Worm (Caenorhabditis elegans): ENCODE measurements around the gene ZK666.12.

The ZK666.12 gene

ce11 chrII:10541923-10542486 is 46.0 kb downstream of the ZK666.12 start, which contains the start of gene pro-1 (continued):
- TF ChIP-seq nhr-85 (tag) (peak; percentile 84), lin-13 (GFP tag; optimal IDR thresholded peaks at IDR 0.05) (peak; percentile 77), sox-4 (tag; optimal IDR thresholded peaks at IDR 0.05) (no peak), nhr-71 (tag; optimal IDR thresholded peaks at IDR 0.05) (peak; percentile 89), swsn-7 (tag; optimal IDR thresholded peaks at IDR 0.05) (peak; percentile 70), Y116A8C.19 (tag; optimal IDR thresholded peaks at IDR 0.05; ENCODE audit: borderline replicate concordance) (no peak), fos-1 (tag; optimal IDR thresholded peaks at IDR 0.05) (no peak), sup-37 (GFP tag; optimal IDR thresholded peaks at IDR 0.05) (no peak), mab-9 (GFP tag; IDR thresholded peaks at IDR 0.05) (peak; percentile 37), blmp-1 (tag; optimal IDR thresholded peaks at IDR 0.05) (peak; percentile 64), sptf-1 (tag; optimal IDR thresholded peaks at IDR 0.05) (no peak), unc-130 (tag; optimal IDR thresholded peaks at IDR 0.05) (peak; percentile 62), ceh-8 (GFP tag; optimal IDR thresholded peaks at IDR 0.05) (no peak), nhr-84 (tag; optimal IDR thresholded peaks at IDR 0.05) (no peak), alr-1 (tag; optimal IDR thresholded peaks at IDR 0.05; ENCODE audit: borderline replicate concordance) (no peak), aha-1 (tag; optimal IDR thresholded peaks at IDR 0.05) (no peak), hpl-2 (GFP tag; optimal IDR thresholded peaks at IDR 0.05) (no peak), lsy-2 (tag; optimal IDR thresholded peaks at IDR 0.05) (peak; percentile 82), snpc-4 (tag; optimal IDR thresholded peaks at IDR 0.05) (peak; percentile 25), snu-23 (GFP tag; optimal IDR thresholded peaks at IDR 0.05) (peak; percentile 84), unc-30 (tag; optimal IDR thresholded peaks at IDR 0.05) (no peak), nhr-28 (tag; optimal IDR thresholded peaks at IDR 0.05) (no peak), unc-62 (GFP tag; optimal IDR thresholded peaks at IDR 0.05) (no peak), ceh-82 (tag; optimal IDR thresholded peaks at IDR 0.05) (peak in 2 of 3 experiments; percentile 27 to 67), egl-13 (tag; optimal IDR thresholded peaks at IDR 0.05) (peak; percentile 3), nhr-12 (tag; optimal IDR thresholded peaks at IDR 0.05) (no peak), vab-15 (tag; optimal IDR thresholded peaks at IDR 0.05) (no peak), fkh-4 (tag; optimal IDR thresholded peaks at IDR 0.05; ENCODE audit: borderline replicate concordance) (peak; percentile 4), nhr-237 (tag; optimal IDR thresholded peaks at IDR 0.05) (no peak), ceh-63 (GFP tag; optimal IDR thresholded peaks at IDR 0.05) (no peak), irx-1 (tag; optimal IDR thresholded peaks at IDR 0.05) (peak; percentile 80), unc-86 (tag; optimal IDR thresholded peaks at IDR 0.05) (peak; percentile 60), ama-1 (optimal IDR thresholded peaks at IDR 0.05) (peak; percentile 98), lir-3 (tag; optimal IDR thresholded peaks at IDR 0.05; ENCODE audit: poor library complexity) (peak; percentile 28), elt-2 (tag; optimal IDR thresholded peaks at IDR 0.05) (peak; percentile 50), unc-98 (GFP tag; IDR thresholded peaks at IDR 0.05) (0 out of 2 replicates have a peak, but pooled peaks have one; percentile 4), pqm-1 (tag; optimal IDR thresholded peaks at IDR 0.05) (no peak), ces-1 (GFP tag; optimal IDR thresholded peaks at IDR 0.05) (no peak), pag-3 (tag; optimal IDR thresholded peaks at IDR 0.05; ENCODE audit: borderline replicate concordance, insufficient read depth) (peak; percentile 48), mdl-1 (tag; optimal IDR thresholded peaks at IDR 0.05) (peak in 1 of 2 experiments; percentile 67), zag-1 (tag; optimal IDR thresholded peaks at IDR 0.05) (no peak)

ce11 chrII:10542654-10543456 is 46.8 kb downstream of the ZK666.12 start:
- TF ChIP-seq snpc-4 (tag; optimal IDR thresholded peaks at IDR 0.05) (no peak), efl-3 (GFP tag; optimal IDR thresholded peaks at IDR 0.05) (no peak), nhr-77 (tag; optimal IDR thresholded peaks at IDR 0.05) (no peak), pax-3 (tag; optimal IDR thresholded peaks at IDR 0.05) (no peak), lin-15B (tag; optimal IDR thresholded peaks at IDR 0.05) (no peak), lin-35 (GFP tag; optimal IDR thresholded peaks at IDR 0.05) (peak in 1 of 2 experiments; percentile 1), irx-1 (tag; optimal IDR thresholded peaks at IDR 0.05) (no peak), fkh-10 (GFP tag; optimal IDR thresholded peaks at IDR 0.05) (no peak), nhr-76 (tag; optimal IDR thresholded peaks at IDR 0.05) (no peak), sup-37 (GFP tag; optimal IDR thresholded peaks at IDR 0.05) (peak; percentile 15), lsy-2 (tag; optimal IDR thresholded peaks at IDR 0.05) (no peak), elt-3 (tag; optimal IDR thresholded peaks at IDR 0.05) (peak in 1 of 6 experiments; percentile 10), nhr-85 (tag) (no peak), ceh-88 (GFP tag; IDR thresholded peaks at IDR 0.05) (no peak), efl-1 (optimal IDR thresholded peaks at IDR 0.05) (peak in 1 of 2 experiments; percentile 8), efl-1 (GFP tag; optimal IDR thresholded peaks at IDR 0.05 in 1 of 2) (peak in 1 of 2 experiments; percentile 88), unc-86 (tag; optimal IDR thresholded peaks at IDR 0.05) (no peak)

Data from whole organism, L1 larva.